Worm (Caenorhabditis elegans): ENCODE data around the gene C49G7.12.

DNA sequence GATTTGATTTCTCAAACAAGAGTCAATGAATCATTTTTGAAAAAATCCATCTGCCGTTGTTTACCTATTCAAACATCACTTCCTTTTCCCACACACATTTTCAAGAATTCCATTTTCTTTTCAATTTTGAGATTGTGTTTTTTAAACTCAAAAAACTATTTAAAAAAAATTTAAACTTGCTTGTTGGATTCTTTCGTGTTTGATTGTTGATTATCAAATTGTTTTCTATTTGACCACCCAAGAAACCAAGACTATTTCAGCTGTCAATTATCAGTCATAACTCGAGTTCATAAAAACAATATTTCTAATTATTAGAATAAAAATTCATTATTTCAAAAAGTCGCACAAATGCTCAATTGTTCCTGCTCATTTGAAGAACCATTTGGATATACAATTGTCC lies 33.0 kb upstream of the C49G7.12 start, which contains the start of gene srh-8:
- TF ChIP-seq him-1 (tag; optimal IDR thresholded peaks at IDR 0.05) (no peak), dao-5 (tag; optimal IDR thresholded peaks at IDR 0.05) (no peak)

All from whole organism, L4/young adult.